Worm (Caenorhabditis elegans): ENCODE data around the gene C53D6.11.
A peak's percentile ranks its signal among the peaks of the same experiment; 100 is the strongest.

Gene C53D6.11

DNA sequence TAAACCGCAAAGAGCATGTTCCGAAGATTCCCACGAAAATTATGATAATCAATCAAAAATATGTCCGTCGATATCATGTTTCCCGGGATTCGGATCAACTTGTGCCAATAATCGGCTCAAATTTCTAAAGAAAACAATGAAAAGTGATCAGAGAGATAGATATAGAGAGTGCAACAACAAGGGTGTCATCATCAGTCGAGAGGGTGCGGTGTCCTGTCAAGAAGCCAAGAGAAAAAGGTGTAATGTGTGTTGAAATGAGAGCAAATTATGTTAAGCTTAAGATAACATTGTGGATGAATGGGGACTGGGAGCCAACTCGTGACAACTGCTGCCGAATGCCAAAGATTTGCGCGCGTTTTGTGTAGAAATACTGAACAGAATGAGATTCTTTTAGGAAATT is 2.4 kb upstream of the C53D6.11 start:
- TF ChIP-seq ceh-34 (tag; optimal IDR thresholded peaks at IDR 0.05) (peak; percentile 74), pha-4 (tag; optimal IDR thresholded peaks at IDR 0.05) (no peak), unc-55 (GFP tag; optimal IDR thresholded peaks at IDR 0.05) (peak; percentile 69), rnt-1 (tag; optimal IDR thresholded peaks at IDR 0.05) (peak; percentile 51)

- TF ChIP-seq hlh-6 (tag; optimal IDR thresholded peaks at IDR 0.05) (no peak), hlh-30 (tag; optimal IDR thresholded peaks at IDR 0.05; ENCODE audit: insufficient read depth) (no peak), dve-1 (tag; optimal IDR thresholded peaks at IDR 0.05) (no peak), pag-3 (tag; optimal IDR thresholded peaks at IDR 0.05; ENCODE audit: borderline replicate concordance) (no peak), dmd-4 (tag; optimal IDR thresholded peaks at IDR 0.05; ENCODE audit: borderline replicate concordance) (no peak), nhr-232 (tag; optimal IDR thresholded peaks at IDR 0.05) (no peak), ceh-45 (GFP tag; IDR thresholded peaks at IDR 0.05) (no peak), sox-4 (tag; optimal IDR thresholded peaks at IDR 0.05) (no peak), T23F11.4 (GFP tag; optimal IDR thresholded peaks at IDR 0.05) (no peak), ceh-30 (tag; optimal IDR thresholded peaks at IDR 0.05) (no peak), unc-55 (GFP tag; optimal IDR thresholded peaks at IDR 0.05) (no peak), tbx-2 (tag; optimal IDR thresholded peaks at IDR 0.05) (no peak), pqm-1 (tag; optimal IDR thresholded peaks at IDR 0.05) (no peak), hlh-8 (tag; optimal IDR thresholded peaks at IDR 0.05) (no peak)
Measured at ce11 chrIV:9016477-9016876, 6.1 kb downstream of the C53D6.11 start, which contains the start of gene acc-2. Gene acc-2 (plus strand): TSS chrIV:9016777.

ce11 chrIV:9020840-9021239 is 10.5 kb downstream of the C53D6.11 start, which contains the start of gene C53D6.4:
Gene C53D6.4 (minus strand): TSS chrIV:9020940.
- TF ChIP-seq fkh-6 (tag; optimal IDR thresholded peaks at IDR 0.05): no peak
- TF ChIP-seq unc-3 (GFP tag; conservative IDR thresholded peaks at IDR 0.05): no peak
- TF ChIP-seq unc-3 (tag; optimal IDR thresholded peaks at IDR 0.05): no peak
- no peak for TF ChIP-seq nfya-1 (tag; optimal IDR thresholded peaks at IDR 0.05)
- no peak for TF ChIP-seq ceh-6 (GFP tag; optimal IDR thresholded peaks at IDR 0.05)
- TF ChIP-seq pax-1 (tag; optimal IDR thresholded peaks at IDR 0.05): no peak
- TF ChIP-seq nhr-232 (tag; optimal IDR thresholded peaks at IDR 0.05): no peak
- no peak for TF ChIP-seq pros-1 (tag; optimal IDR thresholded peaks at IDR 0.05)
- no peak for TF ChIP-seq pha-2 (tag; optimal IDR thresholded peaks at IDR 0.05)
- no peak for TF ChIP-seq lin-11 (tag; optimal IDR thresholded peaks at IDR 0.05)
- no peak for TF ChIP-seq madf-2 (tag; optimal IDR thresholded peaks at IDR 0.05)
- no peak for TF ChIP-seq tbx-7 (tag; optimal IDR thresholded peaks at IDR 0.05)
- TF ChIP-seq sox-4 (tag; optimal IDR thresholded peaks at IDR 0.05): no peak
- TF ChIP-seq ceh-48 (tag; optimal IDR thresholded peaks at IDR 0.05): no peak
- no peak for TF ChIP-seq rnt-1 (tag; optimal IDR thresholded peaks at IDR 0.05)
- no peak for TF ChIP-seq elt-2 (tag; optimal IDR thresholded peaks at IDR 0.05)
- no peak for TF ChIP-seq ceh-2 (tag; optimal IDR thresholded peaks at IDR 0.05)

- TF ChIP-seq ceh-45 (GFP tag; IDR thresholded peaks at IDR 0.05) (no peak), ceh-48 (tag; optimal IDR thresholded peaks at IDR 0.05) (no peak), ceh-19 (GFP tag; optimal IDR thresholded peaks at IDR 0.05) (no peak), ttx-3 (tag; optimal IDR thresholded peaks at IDR 0.05) (no peak), pqm-1 (tag; optimal IDR thresholded peaks at IDR 0.05) (no peak), ets-4 (tag; optimal IDR thresholded peaks at IDR 0.05) (no peak)
Measured at ce11 chrIV:9021245-9021779, 10.9 kb downstream of the C53D6.11 start.

- TF ChIP-seq tbx-2 (tag; optimal IDR thresholded peaks at IDR 0.05) (peak; percentile 39), unc-55 (GFP tag; optimal IDR thresholded peaks at IDR 0.05) (peak; percentile 46), nfya-1 (tag; optimal IDR thresholded peaks at IDR 0.05) (peak; percentile 38), ceh-6 (GFP tag; optimal IDR thresholded peaks at IDR 0.05) (no peak), ttx-3 (tag; optimal IDR thresholded peaks at IDR 0.05) (no peak)
Measured at ce11 chrIV:9032550-9032949, 22.2 kb downstream of the C53D6.11 start, which contains the start of gene C53D6.6. Gene C53D6.6 (minus strand): TSS chrIV:9032667.

Data from whole organism, late embryonic.